Fruit fly (Drosophila melanogaster): ENCODE results near the gene eyg.

DNA sequence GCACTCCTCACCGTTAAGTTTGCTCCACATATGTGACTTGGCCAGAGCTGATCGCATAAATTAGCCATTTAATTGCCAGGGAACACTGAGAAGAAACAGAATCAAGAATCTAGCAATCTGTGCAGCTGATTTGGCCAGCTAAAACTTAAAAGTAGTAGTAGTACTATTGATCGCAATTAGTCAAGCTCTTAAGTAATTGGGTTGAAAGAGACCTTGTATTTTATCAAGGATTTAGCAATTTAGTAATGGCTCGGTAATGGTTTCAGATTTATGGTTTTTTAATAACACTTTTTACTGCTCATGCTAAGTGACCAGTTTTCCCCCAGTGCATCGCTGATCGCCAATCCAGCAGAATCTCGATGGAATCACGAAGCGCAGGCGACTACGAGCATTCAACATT lies 12.8 kb downstream of the eyg start:
- TF ChIP-seq psq (optimal IDR thresholded peaks at IDR 0.05) (no peak), CG8478 (optimal IDR thresholded peaks at IDR 0.05) (no peak)
